Worm (Caenorhabditis elegans) whole organism, L1 larva: ENCODE data around the gene srb-13.

ENCODE experiments used
- C34B4.2 ChIP-seq: sonication (generic microtip); optimal IDR thresholded peaks from 2 replicates; lab custom pipeline; 2017; ENCODE audit warnings: mild to moderate bottlenecking, missing genetic modification characterization, missing compliant biosample characterization
- F16B12.6 ChIP-seq: fragments of 150-350 bp; optimal IDR thresholded peaks from 2 replicates; lab custom pipeline; 2014; ENCODE audit warnings: missing biosample characterization, missing genetic modification characterization
- aha-1 ChIP-seq: fragments of 150-350 bp; optimal IDR thresholded peaks from 2 replicates; lab custom pipeline; 2014; ENCODE audit warnings: missing biosample characterization, missing genetic modification characterization
- alr-1 ChIP-seq: fragments of 200-800 bp; sonication (Bioruptor generic); optimal IDR thresholded peaks from 2 replicates; lab custom pipeline; 2018; ENCODE audit warnings: borderline replicate concordance, mild to moderate bottlenecking, missing genetic modification characterization, missing compliant biosample characterization
- ama-1 ChIP-seq: fragments of 150-350 bp; optimal IDR thresholded peaks from 2 replicates; lab custom pipeline; 2014
- ceh-8 ChIP-seq: fragments of 200-800 bp; sonication (Bioruptor generic); optimal IDR thresholded peaks from 2 replicates; lab custom pipeline; 2018; ENCODE audit warnings: mild to moderate bottlenecking, missing genetic modification characterization, moderate library complexity, missing compliant biosample characterization
- ceh-88 ChIP-seq: fragments of 200-800 bp; sonication (Bioruptor generic); IDR thresholded peaks from 2 replicates; pipeline ENCODE4 v1.3.6; 2022; ENCODE audit warnings: missing genetic modification characterization, missing compliant biosample characterization
- ceh-90 ChIP-seq: sonication (generic microtip); optimal IDR thresholded peaks from 2 replicates; lab custom pipeline; 2016; ENCODE audit warnings: missing genetic modification characterization, missing compliant biosample characterization
- ces-1 ChIP-seq: fragments of 150-350 bp; optimal IDR thresholded peaks from 2 replicates; lab custom pipeline; 2014; ENCODE audit warnings: missing biosample characterization, missing genetic modification reagents, missing genetic modification characterization
- dpl-1 ChIP-seq, 3 experiments: fragments of 150-350 bp in 2 of 3; sonication (generic microtip) in 1 of 3; optimal IDR thresholded peaks; 2 replicates each; lab custom pipeline; 2014 to 2017; ENCODE audit warnings: missing biosample characterization in 3 of 3, missing genetic modification characterization in 3 of 3, missing genetic modification reagents in 3 of 3
- efl-3 ChIP-seq: fragments of 200-800 bp; sonication (Bioruptor generic); optimal IDR thresholded peaks from 2 replicates; lab custom pipeline; 2018; ENCODE audit warnings: mild to moderate bottlenecking, missing genetic modification characterization, missing compliant biosample characterization
- elt-2 ChIP-seq: sonication (generic microtip); optimal IDR thresholded peaks from 2 replicates; lab custom pipeline; 2016; ENCODE audit warnings: missing genetic modification characterization, mild to moderate bottlenecking, inconsistent platforms, missing compliant biosample characterization, missing genetic modification reagents
- elt-3 ChIP-seq, 6 experiments: fragments of 150-350 bp in 1 of 6; sonication (generic microtip); optimal IDR thresholded peaks; 2 replicates each; lab custom pipeline; 2017 to 2018; ENCODE audit warnings: missing biosample characterization in 6 of 6, missing genetic modification characterization in 6 of 6, inconsistent platforms in 1 of 6
- ets-5 ChIP-seq: fragments of 200-800 bp; sonication (Bioruptor generic); IDR thresholded peaks from 2 replicates; pipeline ENCODE4 v1.3.6; 2022; ENCODE audit warnings: missing genetic modification characterization, missing compliant biosample characterization
- fkh-10 ChIP-seq: sonication (generic microtip); optimal IDR thresholded peaks from 2 replicates; lab custom pipeline; 2017; ENCODE audit warnings: missing biosample characterization, missing genetic modification reagents, missing genetic modification characterization
- fkh-4 ChIP-seq: sonication (generic microtip); optimal IDR thresholded peaks from 2 replicates; lab custom pipeline; 2016; ENCODE audit warnings: missing compliant biosample characterization, missing genetic modification characterization, borderline replicate concordance
- fkh-8 ChIP-seq: sonication (generic microtip); optimal IDR thresholded peaks from 2 replicates; lab custom pipeline; 2016; ENCODE audit warnings: mild to moderate bottlenecking, missing genetic modification characterization, missing compliant biosample characterization
- grh-1 ChIP-seq: fragments of 200-800 bp; sonication (Bioruptor generic); IDR thresholded peaks from 2 replicates; pipeline ENCODE4 v1.3.6; 2022; ENCODE audit warnings: missing genetic modification reagents, missing genetic modification characterization, missing compliant biosample characterization
- irx-1 ChIP-seq: sonication (generic microtip); optimal IDR thresholded peaks from 2 replicates; lab custom pipeline; 2016; ENCODE audit warnings: missing genetic modification characterization, missing compliant biosample characterization
- jun-1 ChIP-seq: fragments of 150-350 bp; optimal IDR thresholded peaks from 2 replicates; lab custom pipeline; 2014; ENCODE audit warnings: missing biosample characterization, missing genetic modification reagents, missing genetic modification characterization
- lin-14 ChIP-seq: fragments of 200-800 bp; sonication (Bioruptor generic); optimal IDR thresholded peaks from 2 replicates; lab custom pipeline; 2018; ENCODE audit warnings: mild to moderate bottlenecking, missing genetic modification characterization, moderate library complexity, missing compliant biosample characterization
- lin-35 ChIP-seq, 2 experiments: fragments of 150-350 bp; optimal IDR thresholded peaks; 2 replicates each; lab custom pipeline; 2014; ENCODE audit warnings: missing biosample characterization in 2 of 2, missing genetic modification characterization in 2 of 2, missing genetic modification reagents in 2 of 2
- lin-39 ChIP-seq: fragments of 150-350 bp; optimal IDR thresholded peaks from 2 replicates; lab custom pipeline; 2014; ENCODE audit warnings: missing biosample characterization, missing genetic modification reagents, missing genetic modification characterization
- mab-9 ChIP-seq: fragments of 200-800 bp; sonication (Bioruptor generic); IDR thresholded peaks from 2 replicates; pipeline ENCODE4 v1.3.6; 2022; ENCODE audit warnings: missing genetic modification reagents, missing genetic modification characterization, missing compliant biosample characterization
- mef-2 ChIP-seq: fragments of 150-350 bp; optimal IDR thresholded peaks from 2 replicates; lab custom pipeline; 2014; ENCODE audit warnings: missing biosample characterization, missing genetic modification characterization
- nhr-11 ChIP-seq: fragments of 150-350 bp; optimal IDR thresholded peaks from 2 replicates; lab custom pipeline; 2014; ENCODE audit warnings: missing biosample characterization, missing genetic modification characterization
- nhr-19 ChIP-seq: fragments of 200-800 bp; sonication (Bioruptor generic); conservative IDR thresholded peaks from 2 replicates; pipeline ENCODE4 v1.3.6; 2022; ENCODE audit warnings: missing genetic modification characterization, missing compliant biosample characterization
- nhr-20 ChIP-seq: sonication (generic microtip); optimal IDR thresholded peaks from 2 replicates; lab custom pipeline; 2016; ENCODE audit warnings: mild to moderate bottlenecking, missing genetic modification characterization, missing compliant biosample characterization
- nhr-84 ChIP-seq: sonication (generic microtip); optimal IDR thresholded peaks from 2 replicates; lab custom pipeline; 2017; ENCODE audit warnings: missing biosample characterization, missing genetic modification characterization
- rnt-1 ChIP-seq: sonication (generic microtip); optimal IDR thresholded peaks from 2 replicates; lab custom pipeline; 2016; ENCODE audit warnings: mild to moderate bottlenecking, missing genetic modification characterization, moderate library complexity, missing compliant biosample characterization
- skn-1 ChIP-seq: fragments of 150-350 bp; optimal IDR thresholded peaks from 2 replicates; lab custom pipeline; 2014; ENCODE audit warnings: missing biosample characterization, missing genetic modification characterization
- snu-23 ChIP-seq: sonication (generic microtip); optimal IDR thresholded peaks from 2 replicates; lab custom pipeline; 2016; ENCODE audit warnings: missing genetic modification characterization, missing compliant biosample characterization
- sptf-1 ChIP-seq: fragments of 150-350 bp; optimal IDR thresholded peaks from 2 replicates; lab custom pipeline; 2014; ENCODE audit warnings: missing biosample characterization, missing genetic modification characterization
- sup-37 ChIP-seq: fragments of 200-800 bp; sonication (Bioruptor generic); optimal IDR thresholded peaks from 2 replicates; lab custom pipeline; 2018; ENCODE audit warnings: mild to moderate bottlenecking, missing genetic modification characterization, missing compliant biosample characterization
- tbx-2 ChIP-seq: sonication (generic microtip); optimal IDR thresholded peaks from 2 replicates; lab custom pipeline; 2016; ENCODE audit warnings: missing genetic modification characterization, missing compliant biosample characterization
- tlp-1 ChIP-seq: fragments of 150-350 bp; optimal IDR thresholded peaks from 2 replicates; lab custom pipeline; 2014; ENCODE audit warnings: missing biosample characterization, missing genetic modification characterization
- unc-98 ChIP-seq: fragments of 200-800 bp; sonication (Bioruptor generic); IDR thresholded peaks from 2 replicates; pipeline ENCODE4 v1.3.6; 2022; ENCODE audit warnings: missing genetic modification characterization, missing compliant biosample characterization
- zip-4 ChIP-seq: fragments of 200-800 bp; sonication (Bioruptor generic); optimal IDR thresholded peaks from 2 replicates; lab custom pipeline; 2018; ENCODE audit warnings: mild to moderate bottlenecking, missing genetic modification characterization, moderate library complexity, missing compliant biosample characterization
- ztf-11 ChIP-seq, 2 experiments: sonication (generic microtip); optimal IDR thresholded peaks; 2 replicates each; lab custom pipeline; 2016 to 2017; ENCODE audit warnings: missing genetic modification characterization in 2 of 2, missing biosample characterization in 1 of 2, missing compliant biosample characterization in 1 of 2
- ztf-4 ChIP-seq: fragments of 150-350 bp; optimal IDR thresholded peaks from 2 replicates; lab custom pipeline; 2014; ENCODE audit warnings: missing biosample characterization, missing genetic modification characterization

srb-13 gene

ce11 chrII:5150829-5151228, 6.6 kb downstream of the srb-13 start, which contains the start of gene srb-16:
Gene srb-16, minus strand, starts transcription at chrII:5150929.
- TF ChIP-seq grh-1 (GFP tag; lab: Robert Waterston, UW), result no peak
- TF ChIP-seq zip-4, result no peak
- TF ChIP-seq ztf-4, result no peak
- TF ChIP-seq ceh-88, result no peak
- TF ChIP-seq alr-1, result no peak
- TF ChIP-seq F16B12.6 (tag; lab: Kevin White, UChicago), result no peak
- no peak for TF ChIP-seq ets-5 (GFP tag; lab: Robert Waterston, UW)
- no peak for TF ChIP-seq C34B4.2 (tag; lab: Kevin White, UChicago)
- TF ChIP-seq skn-1 (tag; lab: Kevin White, UChicago), result no peak
- TF ChIP-seq ces-1 (GFP tag; lab: Kevin White, UChicago), result no peak
- no peak for TF ChIP-seq snu-23 (GFP tag; lab: Kevin White, UChicago)

ce11 chrII:5148349-5148748, 9.1 kb downstream of the srb-13 start, which contains the start of gene F58A6.5:
Gene F58A6.5, minus strand, starts transcription at chrII:5148449.
- TF ChIP-seq irx-1 (tag; lab: Kevin White, UChicago) (no peak), skn-1 (tag; lab: Kevin White, UChicago) (no peak), tlp-1 (tag; lab: Kevin White, UChicago) (no peak), nhr-84 (tag; lab: Kevin White, UChicago) (no peak), mef-2 (no peak), mab-9 (GFP tag; lab: Robert Waterston, UW) (no peak), dpl-1 (GFP tag; optimal IDR thresholded peaks at IDR 0.05; lab: Kevin White, UChicago) (no peak), lin-39 (tag; lab: Kevin White, UChicago) (no peak), ztf-11 (tag; optimal IDR thresholded peaks at IDR 0.05; lab: Kevin White, UChicago) (no peak), sup-37 (GFP tag; lab: Kevin White, UChicago) (no peak), C34B4.2 (tag; lab: Kevin White, UChicago) (no peak), tbx-2 (tag; lab: Kevin White, UChicago) (no peak), ceh-90 (tag; lab: Kevin White, UChicago) (no peak), rnt-1 (tag; lab: Kevin White, UChicago) (no peak)

ce11 chrII:5142619-5143018, 14.8 kb downstream of the srb-13 start, which contains the start of gene F58A6.1:
Gene F58A6.1, plus strand, starts transcription at chrII:5142919.
- no peak for TF ChIP-seq nhr-11 (tag; lab: Kevin White, UChicago)
- TF ChIP-seq tbx-2 (tag; lab: Kevin White, UChicago), result no peak
- no peak for TF ChIP-seq efl-3
- no peak for TF ChIP-seq unc-98 (GFP tag; lab: Robert Waterston, UW)
- TF ChIP-seq nhr-19 (GFP tag; lab: Robert Waterston, UW), result no peak
- no peak for TF ChIP-seq ceh-90 (tag; lab: Kevin White, UChicago)
- TF ChIP-seq ceh-8 (GFP tag; lab: Kevin White, UChicago), result no peak
- no peak for TF ChIP-seq ama-1
- TF ChIP-seq, all 84 proteins: peak for 0

- TF ChIP-seq elt-3 (tag; optimal IDR thresholded peaks at IDR 0.05; lab: Kevin White, UChicago) (peak in 1 of 6 experiments; percentile 31), ces-1 (GFP tag; lab: Kevin White, UChicago) (no peak), jun-1 (no peak), lin-35 (GFP tag; optimal IDR thresholded peaks at IDR 0.05; lab: Kevin White, UChicago) (peak in 1 of 2 experiments; percentile 48), nhr-20 (tag; lab: Kevin White, UChicago) (peak; percentile 92), aha-1 (tag; lab: Kevin White, UChicago) (no peak), fkh-10 (GFP tag; lab: Kevin White, UChicago) (no peak), sptf-1 (tag; lab: Kevin White, UChicago) (no peak), elt-2 (tag; lab: Kevin White, UChicago) (peak; percentile 91), fkh-8 (tag; lab: Kevin White, UChicago) (no peak), lin-14 (GFP tag; lab: Kevin White, UChicago) (peak; percentile 34), fkh-4 (tag; lab: Kevin White, UChicago) (no peak)
Observed at ce11 chrII:5141945-5142514, 15.4 kb downstream of the srb-13 start, which contains the start of gene nas-29. Gene nas-29, minus strand, starts transcription at chrII:5142036.
